Fruit fly (Drosophila melanogaster) whole organism, embryonic: ENCODE data around the gene Cyp28d2.

ENCODE experiments used
- Adf1 ChIP-seq: fragments of 200-800 bp; sonication (Bioruptor generic); IDR thresholded peaks from 2 replicates; pipeline ENCODE4 v1.3.6; 2022; ENCODE audit warnings: missing biosample characterization, missing genetic modification characterization
- D ChIP-seq, 2 experiments: fragments of 200-800 bp in 1 of 2; fragments of >200 bp in 1 of 2; sonication (Bioruptor generic) in 1 of 2; optimal IDR thresholded peaks; 2 replicates in 1 of 2; 3 replicates in 1 of 2; lab custom pipeline; 2017; ENCODE audit warnings: mild to moderate bottlenecking in 1 of 2, missing biosample characterization in 1 of 2, missing genetic modification characterization in 1 of 2, missing genetic modification reagents in 1 of 2
- Side ChIP-seq: fragments of 200-800 bp; sonication (Bioruptor generic); optimal IDR thresholded peaks from 2 replicates; lab custom pipeline; 2016; ENCODE audit warnings: missing biosample characterization, missing genetic modification characterization
- Sin3A ChIP-seq: fragments of >200 bp; optimal IDR thresholded peaks from 2 replicates; lab custom pipeline; 2018
- ap ChIP-seq: fragments of 200-800 bp; sonication (Bioruptor generic); IDR thresholded peaks from 2 replicates; pipeline ENCODE4 v1.3.6; 2022; ENCODE audit warnings: missing biosample characterization, missing genetic modification characterization
- fru ChIP-seq: fragments of >200 bp; optimal IDR thresholded peaks from 2 replicates; lab custom pipeline; 2017
- knrl ChIP-seq: fragments of 200-800 bp; sonication (Bioruptor generic); IDR thresholded peaks from 3 replicates; pipeline ENCODE4 v1.3.6; 2022; ENCODE audit warnings: missing biosample characterization, missing genetic modification characterization; ENCODE audit not compliant: partially characterized antibody
- tx ChIP-seq: fragments of 200-800 bp; sonication (Bioruptor generic); optimal IDR thresholded peaks from 2 replicates; lab custom pipeline; 2016; ENCODE audit warnings: missing biosample characterization, missing genetic modification characterization

- TF ChIP-seq knrl (GFP tag; lab: Robert Waterston, UW) (no peak), Side (GFP tag; lab: Kevin White, UChicago) (no peak), ap (GFP tag; lab: Robert Waterston, UW) (no peak), Sin3A (lab: Kevin White, UChicago) (no peak), fru (lab: Kevin White, UChicago) (no peak), Adf1 (GFP tag; lab: Robert Waterston, UW) (no peak), D (optimal IDR thresholded peaks at IDR 0.05; lab: Kevin White, UChicago) (no peak), D (GFP tag; optimal IDR thresholded peaks at IDR 0.05; lab: Kevin White, UChicago) (no peak), tx (GFP tag; lab: Kevin White, UChicago) (no peak)
Measured at dm6 chr2L:5229735-5230347, 22.8 kb downstream of the Cyp28d2 start.
